Fruit fly (Drosophila melanogaster): Measurements from ENCODE around the gene geko.
A peak's percentile ranks its signal among the peaks of the same experiment; 100 is the strongest.

geko gene

dm6 chr3L:18132589-18132988 lies 6.6 kb upstream of the geko start, which contains the start of gene Cyp312a1:
TSS of gene Cyp312a1 (minus strand) at chr3L:18132689.
- TF ChIP-seq Hr39 (GFP tag; optimal IDR thresholded peaks at IDR 0.05) (no peak), salr (GFP tag; optimal IDR thresholded peaks at IDR 0.05) (no peak), cyc (GFP tag; optimal IDR thresholded peaks at IDR 0.05) (no peak), CG16779 (tag; optimal IDR thresholded peaks at IDR 0.05) (no peak), OdsH (GFP tag; optimal IDR thresholded peaks at IDR 0.05) (no peak), fkh (GFP tag; optimal IDR thresholded peaks at IDR 0.05) (no peak), Met (GFP tag; optimal IDR thresholded peaks at IDR 0.05) (no peak), dsx (GFP tag; optimal IDR thresholded peaks at IDR 0.05; ENCODE audit: poor library complexity, severe bottlenecking) (no peak), CG31627 (GFP tag; optimal IDR thresholded peaks at IDR 0.05) (no peak), Eip93F (GFP tag; optimal IDR thresholded peaks at IDR 0.05) (no peak), Hr4 (GFP tag; optimal IDR thresholded peaks at IDR 0.05) (no peak), Sox14 (GFP tag; optimal IDR thresholded peaks at IDR 0.05) (no peak), CG11294 (GFP tag; IDR thresholded peaks at IDR 0.05) (no peak), dac (GFP tag; optimal IDR thresholded peaks at IDR 0.05) (no peak), ss (GFP tag; optimal IDR thresholded peaks at IDR 0.05) (no peak), Sox15 (GFP tag; optimal IDR thresholded peaks at IDR 0.05) (no peak), acj6 (GFP tag; optimal IDR thresholded peaks at IDR 0.05) (no peak)

- TF ChIP-seq Sox15 (GFP tag; optimal IDR thresholded peaks at IDR 0.05) = peak; percentile 38
- no peak for TF ChIP-seq spab (GFP tag; optimal IDR thresholded peaks at IDR 0.05)
- no peak for TF ChIP-seq CG16779 (tag; optimal IDR thresholded peaks at IDR 0.05)
- peak; percentile 4 for TF ChIP-seq CG10631 (GFP tag; optimal IDR thresholded peaks at IDR 0.05)
- peak; percentile 43 for TF ChIP-seq CG10669 (GFP tag; optimal IDR thresholded peaks at IDR 0.05)
- peak; percentile 61 for TF ChIP-seq pdm3 (GFP tag; optimal IDR thresholded peaks at IDR 0.05)
- TF ChIP-seq CG8632 (GFP tag; optimal IDR thresholded peaks at IDR 0.05) = peak; percentile 71
- TF ChIP-seq Ets21C (GFP tag; optimal IDR thresholded peaks at IDR 0.05) = no peak
- TF ChIP-seq vri (GFP tag; optimal IDR thresholded peaks at IDR 0.05) = peak; percentile 11
- peak; percentile 35 for TF ChIP-seq Eip75B (GFP tag; optimal IDR thresholded peaks at IDR 0.05)
- TF ChIP-seq Blimp-1 (GFP tag; optimal IDR thresholded peaks at IDR 0.05) = peak; percentile 8
- peak; percentile 13 for TF ChIP-seq lz (GFP tag; optimal IDR thresholded peaks at IDR 0.05)
- peak; percentile 33 for TF ChIP-seq CG11902 (GFP tag; optimal IDR thresholded peaks at IDR 0.05)
- peak; percentile 4 for TF ChIP-seq CG31627 (GFP tag; optimal IDR thresholded peaks at IDR 0.05)
- no peak for TF ChIP-seq salr (GFP tag; optimal IDR thresholded peaks at IDR 0.05)
- TF ChIP-seq dac (GFP tag; optimal IDR thresholded peaks at IDR 0.05) = no peak
- TF ChIP-seq CG6808 (GFP tag; optimal IDR thresholded peaks at IDR 0.05) = no peak
- peak; percentile 52 for TF ChIP-seq acj6 (GFP tag; optimal IDR thresholded peaks at IDR 0.05)
- TF ChIP-seq CG7368 (GFP tag; optimal IDR thresholded peaks at IDR 0.05) = peak; percentile 8
- TF ChIP-seq CG6792 (GFP tag; optimal IDR thresholded peaks at IDR 0.05) = peak; percentile 2
- no peak for TF ChIP-seq Gug (GFP tag; IDR thresholded peaks at IDR 0.05)
- TF ChIP-seq eg (GFP tag; IDR thresholded peaks at IDR 0.05) = no peak
- peak; percentile 29 for TF ChIP-seq CG8319 (GFP tag; optimal IDR thresholded peaks at IDR 0.05)
- peak; percentile 29 for TF ChIP-seq Hr39 (GFP tag; optimal IDR thresholded peaks at IDR 0.05)
- no peak for TF ChIP-seq fd59A (GFP tag; optimal IDR thresholded peaks at IDR 0.05)
- TF ChIP-seq Eip93F (GFP tag; optimal IDR thresholded peaks at IDR 0.05) = no peak
- peak; percentile 68 for TF ChIP-seq Met (GFP tag; optimal IDR thresholded peaks at IDR 0.05)
- TF ChIP-seq CG15336 (GFP tag; IDR thresholded peaks at IDR 0.05) = no peak
- TF ChIP-seq CG11762 (GFP tag; optimal IDR thresholded peaks at IDR 0.05; ENCODE audit: insufficient read depth) = no peak
- peak; percentile 91 for TF ChIP-seq Eip78C (GFP tag)
- peak; percentile 89 for TF ChIP-seq svp (GFP tag)
- TF ChIP-seq OdsH (GFP tag; optimal IDR thresholded peaks at IDR 0.05) = peak; percentile 55
- TF ChIP-seq esn (GFP tag; optimal IDR thresholded peaks at IDR 0.05) = peak; percentile 52
- TF ChIP-seq Hr4 (GFP tag; optimal IDR thresholded peaks at IDR 0.05) = no peak
- TF ChIP-seq ss (GFP tag; optimal IDR thresholded peaks at IDR 0.05) = peak; percentile 13 to 43
- TF ChIP-seq topi (GFP tag; optimal IDR thresholded peaks at IDR 0.05) = peak; percentile 61
- peak; percentile 30 for TF ChIP-seq net (GFP tag; optimal IDR thresholded peaks at IDR 0.05)
- no peak for TF ChIP-seq CG11294 (GFP tag; IDR thresholded peaks at IDR 0.05)
- TF ChIP-seq dsx (GFP tag; optimal IDR thresholded peaks at IDR 0.05; ENCODE audit: poor library complexity, severe bottlenecking) = peak; percentile 53
- no peak for TF ChIP-seq fkh (GFP tag; optimal IDR thresholded peaks at IDR 0.05)
- peak; percentile 56 for TF ChIP-seq achi (GFP tag; optimal IDR thresholded peaks at IDR 0.05)
- TF ChIP-seq Sox102F (GFP tag; optimal IDR thresholded peaks at IDR 0.05) = peak; percentile 48
- TF ChIP-seq CG4318 (GFP tag; optimal IDR thresholded peaks at IDR 0.05) = no peak
- TF ChIP-seq Hr38 (GFP tag; optimal IDR thresholded peaks at IDR 0.05) = no peak
- TF ChIP-seq CG32006 (GFP tag; optimal IDR thresholded peaks at IDR 0.05) = peak; percentile 3
These were observed 2.0 kb upstream of the geko start for dm6 chr3L:18137197-18137596.

All from whole organism, prepupa.